Fruit fly (Drosophila melanogaster): Measurements from ENCODE around the gene Top2.

DNA sequence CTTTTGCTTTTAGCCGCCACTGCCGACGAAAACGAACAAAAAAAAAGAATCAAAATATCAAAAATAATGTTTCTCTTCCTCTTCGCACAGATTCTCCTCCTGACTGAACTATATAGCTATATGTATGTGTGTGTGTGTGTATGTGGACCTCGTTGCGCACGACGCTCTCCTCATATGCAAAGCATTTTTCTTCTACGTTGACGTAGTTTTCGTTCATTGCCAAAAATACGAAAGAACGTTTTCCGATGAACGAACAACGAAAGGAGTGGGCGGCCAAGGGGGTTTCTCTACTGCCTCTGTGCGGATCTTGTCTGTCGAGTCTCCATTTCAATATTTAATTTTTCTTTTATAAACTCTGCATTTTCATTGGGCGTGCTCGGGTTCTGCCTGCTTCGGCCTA, 48.5 kb downstream of the Top2 start:
- TF ChIP-seq nerfin-1 (tag; optimal IDR thresholded peaks at IDR 0.05): no peak
- TF ChIP-seq CTCF (GFP tag; optimal IDR thresholded peaks at IDR 0.05): no peak
- TF ChIP-seq Ets97D (GFP tag; optimal IDR thresholded peaks at IDR 0.05): no peak
- no peak for TF ChIP-seq Asciz (GFP tag; optimal IDR thresholded peaks at IDR 0.05)
- TF ChIP-seq shn (GFP tag; optimal IDR thresholded peaks at IDR 0.05): no peak
- TF ChIP-seq Atf6 (GFP tag; IDR thresholded peaks at IDR 0.05): no peak
- TF ChIP-seq HLH3B (GFP tag; IDR thresholded peaks at IDR 0.05): no peak
- TF ChIP-seq Bteb2 (GFP tag; optimal IDR thresholded peaks at IDR 0.05): no peak
- TF ChIP-seq Dbx (GFP tag; IDR thresholded peaks at IDR 0.05): no peak

Measured in whole organism, embryonic.